Worm (Caenorhabditis elegans) whole organism, L4/young adult: ENCODE results near the gene K10C9.1.

ENCODE experiments used
- W03F9.2 ChIP-seq: fragments of 150-350 bp; optimal IDR thresholded peaks from 2 replicates; lab custom pipeline; 2014; ENCODE audit warnings: missing biosample characterization, missing genetic modification characterization
- dao-5 ChIP-seq: sonication (generic microtip); optimal IDR thresholded peaks from 2 replicates; lab custom pipeline; 2016; ENCODE audit warnings: missing genotype, missing genetic modification characterization, moderate library complexity, missing compliant biosample characterization
- him-1 ChIP-seq: sonication (generic microtip); optimal IDR thresholded peaks from 2 replicates; lab custom pipeline; 2016; ENCODE audit warnings: missing genotype, missing genetic modification reagents, missing genetic modification characterization, missing compliant biosample characterization

ce11 chrV:1100280-1100679 is 25.2 kb downstream of the K10C9.1 start, which contains the start of gene Y50D4B.2:
- no peak for TF ChIP-seq W03F9.2 (tag; lab: Kevin White, UChicago)
- TF ChIP-seq dao-5: no peak
- no peak for TF ChIP-seq him-1 (tag; lab: Kevin White, UChicago)
